Worm (Caenorhabditis elegans): Measurements from ENCODE around the gene lep-2.
A peak's percentile ranks its signal among the peaks of the same experiment; 100 is the strongest.
"Not testable (repeated sequence)": the region's sequence is repeated elsewhere in the genome, so short reads cannot be mapped to it uniquely, and the experiment has no call there.

Gene lep-2

ce11 chrIV:972401-972800, 19.7 kb upstream of the lep-2 start:
- TF ChIP-seq efl-1 (optimal IDR thresholded peaks at IDR 0.05) (no peak), efl-1 (GFP tag; optimal IDR thresholded peaks at IDR 0.05 in 1 of 2) (no peak), nhr-237 (tag; optimal IDR thresholded peaks at IDR 0.05) (no peak), ceh-88 (GFP tag; IDR thresholded peaks at IDR 0.05) (no peak), skn-1 (tag; optimal IDR thresholded peaks at IDR 0.05) (no peak), ceh-90 (tag; optimal IDR thresholded peaks at IDR 0.05) (no peak), fkh-4 (tag; optimal IDR thresholded peaks at IDR 0.05; ENCODE audit: borderline replicate concordance) (no peak), snpc-4 (tag; optimal IDR thresholded peaks at IDR 0.05) (no peak), aly-2 (tag; optimal IDR thresholded peaks at IDR 0.05) (no peak), snu-23 (GFP tag; optimal IDR thresholded peaks at IDR 0.05) (no peak), mef-2 (tag; optimal IDR thresholded peaks at IDR 0.05) (no peak)

ce11 chrIV:972811-973428, 19.2 kb upstream of the lep-2 start:
- TF ChIP-seq lir-3 (tag; optimal IDR thresholded peaks at IDR 0.05; ENCODE audit: poor library complexity), result no peak
- peak; percentile 48 for TF ChIP-seq nhr-85 (tag)
- no peak for TF ChIP-seq unc-130 (tag; optimal IDR thresholded peaks at IDR 0.05)
- no peak for TF ChIP-seq zip-4 (GFP tag; optimal IDR thresholded peaks at IDR 0.05)
- no peak for TF ChIP-seq hpl-2 (GFP tag; optimal IDR thresholded peaks at IDR 0.05)

- TF ChIP-seq mef-2 (tag; optimal IDR thresholded peaks at IDR 0.05) (no peak), ama-1 (optimal IDR thresholded peaks at IDR 0.05) (no peak), elt-2 (tag; optimal IDR thresholded peaks at IDR 0.05) (peak; percentile 28), lin-35 (GFP tag; optimal IDR thresholded peaks at IDR 0.05) (no peak), ztf-4 (tag; optimal IDR thresholded peaks at IDR 0.05) (no peak), ceh-8 (GFP tag; optimal IDR thresholded peaks at IDR 0.05) (no peak)
Observed at ce11 chrIV:976372-976771, 15.7 kb upstream of the lep-2 start.

ce11 chrIV:978309-978708, 13.8 kb upstream of the lep-2 start:
- TF ChIP-seq efl-1 (optimal IDR thresholded peaks at IDR 0.05), result not testable (repeated sequence)
- TF ChIP-seq efl-1 (GFP tag; optimal IDR thresholded peaks at IDR 0.05 in 1 of 2), result peak in 1 of 2 experiments; percentile 31

- no peak for TF ChIP-seq lin-39 (tag; optimal IDR thresholded peaks at IDR 0.05)
- TF ChIP-seq efl-1 (optimal IDR thresholded peaks at IDR 0.05), result no peak
- TF ChIP-seq efl-1 (GFP tag; optimal IDR thresholded peaks at IDR 0.05 in 1 of 2), result peak in 1 of 2 experiments; percentile 11
Observed at ce11 chrIV:983558-983957, 8.5 kb upstream of the lep-2 start.

ce11 chrIV:990352-990751, 1.7 kb upstream of the lep-2 start, which contains the start of gene egrh-2:
Gene egrh-2, minus strand, starts transcription at chrIV:990452.
- no peak for TF ChIP-seq C04F5.9 (tag; optimal IDR thresholded peaks at IDR 0.05)
- TF ChIP-seq nhr-71 (tag; optimal IDR thresholded peaks at IDR 0.05), result no peak
- TF ChIP-seq nhr-77 (tag; optimal IDR thresholded peaks at IDR 0.05), result no peak

ce11 chrIV:991181-991642, 871 bp upstream of the lep-2 start:
- TF ChIP-seq elt-2 (tag; optimal IDR thresholded peaks at IDR 0.05), result peak; percentile 11
- TF ChIP-seq nhr-71 (tag; optimal IDR thresholded peaks at IDR 0.05), result peak; percentile 42
- peak; percentile 31 for TF ChIP-seq swsn-7 (tag; optimal IDR thresholded peaks at IDR 0.05)
- TF ChIP-seq ama-1 (optimal IDR thresholded peaks at IDR 0.05), result peak; percentile 40
- no peak for TF ChIP-seq lir-3 (tag; optimal IDR thresholded peaks at IDR 0.05; ENCODE audit: poor library complexity)
- no peak for TF ChIP-seq dsc-1 (tag; optimal IDR thresholded peaks at IDR 0.05)
- peak; percentile 45 to 57 for TF ChIP-seq efl-1 (optimal IDR thresholded peaks at IDR 0.05)
- TF ChIP-seq efl-1 (GFP tag; optimal IDR thresholded peaks at IDR 0.05 in 1 of 2), result peak; percentile 28 to 94
- TF ChIP-seq dpl-1 (GFP tag; optimal IDR thresholded peaks at IDR 0.05), result peak in 1 of 3 experiments; percentile 12
- peak; percentile 95 for TF ChIP-seq snpc-4 (tag; optimal IDR thresholded peaks at IDR 0.05)
- peak; percentile 52 for TF ChIP-seq nhr-90 (tag; optimal IDR thresholded peaks at IDR 0.05; ENCODE audit: poor library complexity)
- TF ChIP-seq egl-27 (tag; optimal IDR thresholded peaks at IDR 0.05), result no peak
- no peak for TF ChIP-seq mep-1 (tag; optimal IDR thresholded peaks at IDR 0.05)
- no peak for TF ChIP-seq ces-1 (GFP tag; optimal IDR thresholded peaks at IDR 0.05)
- no peak for TF ChIP-seq sptf-1 (tag; optimal IDR thresholded peaks at IDR 0.05)
- peak; percentile 58 for TF ChIP-seq nhr-47 (tag; optimal IDR thresholded peaks at IDR 0.05)
- no peak for TF ChIP-seq nhr-28 (tag; optimal IDR thresholded peaks at IDR 0.05)
- TF ChIP-seq alr-1 (tag; optimal IDR thresholded peaks at IDR 0.05; ENCODE audit: borderline replicate concordance), result no peak
- peak; percentile 38; the same call in 1 of the 2 replicates for TF ChIP-seq nhr-19 (GFP tag; conservative IDR thresholded peaks at IDR 0.05)
- peak in 1 of 3 experiments; percentile 31 for TF ChIP-seq ceh-82 (tag; optimal IDR thresholded peaks at IDR 0.05)
- TF ChIP-seq nhr-85 (tag), result peak; percentile 25
- no peak for TF ChIP-seq unc-86 (tag; optimal IDR thresholded peaks at IDR 0.05)
- peak in 1 of 2 experiments; percentile 6 for TF ChIP-seq lin-35 (GFP tag; optimal IDR thresholded peaks at IDR 0.05)
